Worm (Caenorhabditis elegans) whole organism, young adult: Measurements from ENCODE around the gene T08A11.1.

Experiments used
- B0019.2 ChIP-seq: fragments of 200-800 bp; sonication (Bioruptor generic); conservative IDR thresholded peaks from 2 replicates; pipeline ENCODE4 v1.3.6; 2022; ENCODE audit warnings: missing genetic modification reagents, missing genetic modification characterization, missing compliant biosample characterization
- B0261.1 ChIP-seq: sonication (generic microtip); optimal IDR thresholded peaks from 2 replicates; lab custom pipeline; 2016; ENCODE audit warnings: mild to moderate bottlenecking, missing genetic modification characterization, moderate library complexity, missing compliant biosample characterization
- D2030.7 ChIP-seq: fragments of 200-800 bp; sonication (Bioruptor generic); IDR thresholded peaks from 2 replicates; pipeline ENCODE4 v1.3.6; 2022; ENCODE audit warnings: missing genetic modification reagents, missing genetic modification characterization, missing compliant biosample characterization
- F22D6.2 ChIP-seq: sonication (generic microtip); optimal IDR thresholded peaks from 2 replicates; lab custom pipeline; 2016; ENCODE audit warnings: mild to moderate bottlenecking, missing genetic modification characterization, missing compliant biosample characterization
- F23B12.7 ChIP-seq: sonication (generic microtip); optimal IDR thresholded peaks from 2 replicates; lab custom pipeline; 2017; ENCODE audit warnings: missing genetic modification characterization, mild to moderate bottlenecking, missing compliant biosample characterization, antibody characterized with exemption, moderate library complexity; ENCODE audit not compliant: insufficient read depth
- F37B4.10 ChIP-seq: fragments of 200-800 bp; sonication (Bioruptor generic); IDR thresholded peaks from 2 replicates; pipeline ENCODE4 v1.3.6; 2022; ENCODE audit warnings: missing genetic modification characterization, missing compliant biosample characterization
- F49E8.2 ChIP-seq: sonication (generic microtip); optimal IDR thresholded peaks from 3 replicates; lab custom pipeline; 2017; ENCODE audit warnings: missing genetic modification characterization, mild to moderate bottlenecking, missing compliant biosample characterization, antibody characterized with exemption, moderate library complexity; ENCODE audit not compliant: insufficient read depth
- F52B5.7 ChIP-seq: sonication (generic microtip); optimal IDR thresholded peaks from 2 replicates; lab custom pipeline; 2016; ENCODE audit warnings: mild to moderate bottlenecking, missing genetic modification characterization, missing compliant biosample characterization
- F55B11.4 ChIP-seq: sonication (generic microtip); optimal IDR thresholded peaks from 2 replicates; lab custom pipeline; 2016; ENCODE audit warnings: missing compliant biosample characterization, missing genetic modification characterization, borderline replicate concordance; ENCODE audit not compliant: insufficient read depth
- F57A8.1 ChIP-seq: fragments of 200-800 bp; sonication (Bioruptor generic); optimal IDR thresholded peaks from 2 replicates; lab custom pipeline; 2018; ENCODE audit warnings: mild to moderate bottlenecking, missing genetic modification characterization, moderate library complexity, missing compliant biosample characterization
- F57C9.4 ChIP-seq: sonication (generic microtip); optimal IDR thresholded peaks from 2 replicates; lab custom pipeline; 2017; ENCODE audit warnings: mild to moderate bottlenecking, missing genetic modification characterization, missing compliant biosample characterization
- K11D2.4 ChIP-seq: fragments of 200-800 bp; sonication (Bioruptor generic); IDR thresholded peaks from 2 replicates; pipeline ENCODE4 v1.3.6; 2022; ENCODE audit warnings: missing genetic modification reagents, missing genetic modification characterization, missing compliant biosample characterization
- Y53G8AR.9 ChIP-seq: fragments of 200-800 bp; sonication (Bioruptor generic); conservative IDR thresholded peaks from 2 replicates; pipeline ENCODE4 v1.3.6; 2022; ENCODE audit warnings: missing genetic modification reagents, missing genetic modification characterization, missing compliant biosample characterization
- Y79H2A.3 ChIP-seq: fragments of 200-800 bp; sonication (Bioruptor generic); conservative IDR thresholded peaks from 2 replicates; pipeline ENCODE4 v1.3.6; 2022; ENCODE audit warnings: missing genetic modification reagents, missing genetic modification characterization, missing compliant biosample characterization
- aptf-3 ChIP-seq: fragments of 200-800 bp; sonication (Bioruptor generic); IDR thresholded peaks from 2 replicates; pipeline ENCODE4 v1.3.6; 2022; ENCODE audit warnings: missing genetic modification characterization, missing compliant biosample characterization
- athp-1 ChIP-seq: sonication (generic microtip); optimal IDR thresholded peaks from 2 replicates; lab custom pipeline; 2017; ENCODE audit warnings: mild to moderate bottlenecking, missing genetic modification characterization, missing compliant biosample characterization
- attf-3 ChIP-seq: fragments of 200-800 bp; sonication (Bioruptor generic); conservative IDR thresholded peaks from 2 replicates; pipeline ENCODE4 v1.3.6; 2022; ENCODE audit warnings: missing genetic modification reagents, missing genetic modification characterization, missing compliant biosample characterization
- attf-6 ChIP-seq: fragments of 200-800 bp; sonication (Bioruptor generic); IDR thresholded peaks from 2 replicates; pipeline ENCODE4 v1.3.6; 2022; ENCODE audit warnings: missing genetic modification reagents, missing genetic modification characterization, missing compliant biosample characterization
- cebp-1 ChIP-seq, 2 experiments: fragments of 200-800 bp in 1 of 2; sonication (Bioruptor generic) in 1 of 2; sonication (generic microtip) in 1 of 2; IDR thresholded peaks in 1 of 2; optimal IDR thresholded peaks in 1 of 2; 2 replicates each; pipeline versions ENCODE4 v1.3.6 to Lab custom; 2017 to 2022; ENCODE audit warnings: missing compliant biosample characterization in 2 of 2, missing genetic modification characterization in 2 of 2, mild to moderate bottlenecking in 1 of 2, missing genetic modification reagents in 1 of 2, moderate library complexity in 1 of 2
- ceh-27 ChIP-seq: fragments of 200-800 bp; sonication (Bioruptor generic); optimal IDR thresholded peaks from 2 replicates; lab custom pipeline; 2018; ENCODE audit warnings: mild to moderate bottlenecking, missing genetic modification characterization, moderate library complexity, missing compliant biosample characterization
- ceh-40 ChIP-seq: fragments of 200-800 bp; sonication (Bioruptor generic); IDR thresholded peaks from 2 replicates; pipeline ENCODE4 v1.3.6; 2022; ENCODE audit warnings: missing genetic modification characterization, missing compliant biosample characterization
- ceh-79 ChIP-seq: sonication (generic microtip); optimal IDR thresholded peaks from 2 replicates; lab custom pipeline; 2017; ENCODE audit warnings: mild to moderate bottlenecking, missing genetic modification characterization, missing compliant biosample characterization
- ceh-91 ChIP-seq: fragments of 200-800 bp; sonication (Bioruptor generic); IDR thresholded peaks from 2 replicates; pipeline ENCODE4 v1.3.6; 2022; ENCODE audit warnings: missing genetic modification reagents, missing genetic modification characterization, missing compliant biosample characterization
- dox-1 ChIP-seq: fragments of 200-800 bp; sonication (Bioruptor generic); IDR thresholded peaks from 2 replicates; pipeline ENCODE4 v1.3.6; 2022; ENCODE audit warnings: missing genetic modification reagents, missing genetic modification characterization, missing compliant biosample characterization
- egl-44 ChIP-seq: fragments of 200-800 bp; sonication (Bioruptor generic); IDR thresholded peaks from 2 replicates; pipeline ENCODE4 v1.3.6; 2022; ENCODE audit warnings: missing genetic modification reagents, missing genetic modification characterization, missing compliant biosample characterization
- ets-4 ChIP-seq: fragments of 200-800 bp; sonication (Bioruptor generic); optimal IDR thresholded peaks from 2 replicates; lab custom pipeline; 2018; ENCODE audit warnings: mild to moderate bottlenecking, missing genetic modification characterization, missing compliant biosample characterization
- hlh-12 ChIP-seq: sonication (generic microtip); optimal IDR thresholded peaks from 2 replicates; lab custom pipeline; 2016; ENCODE audit warnings: missing genetic modification characterization, missing compliant biosample characterization
- hlh-26 ChIP-seq: fragments of 200-800 bp; sonication (Bioruptor generic); conservative IDR thresholded peaks from 2 replicates; pipeline ENCODE4 v1.3.6; 2022; ENCODE audit warnings: missing genetic modification reagents, missing genetic modification characterization, missing compliant biosample characterization
- hmg-20 ChIP-seq: fragments of 200-800 bp; sonication (Bioruptor generic); IDR thresholded peaks from 2 replicates; pipeline ENCODE4 v1.3.6; 2022; ENCODE audit warnings: missing genetic modification reagents, missing genetic modification characterization, missing compliant biosample characterization
- lin-40 ChIP-seq: sonication (generic microtip); optimal IDR thresholded peaks from 2 replicates; lab custom pipeline; 2016; ENCODE audit warnings: missing genetic modification characterization, mild to moderate bottlenecking, missing compliant biosample characterization, missing genotype, missing genetic modification reagents
- lir-1 ChIP-seq: fragments of 200-800 bp; sonication (Bioruptor generic); conservative IDR thresholded peaks from 2 replicates; pipeline ENCODE4 v1.3.6; 2022; ENCODE audit warnings: missing genetic modification reagents, missing genetic modification characterization, missing compliant biosample characterization
- lsl-1 ChIP-seq: fragments of 200-800 bp; sonication (Bioruptor generic); optimal IDR thresholded peaks from 2 replicates; lab custom pipeline; 2018; ENCODE audit warnings: mild to moderate bottlenecking, missing genetic modification characterization, moderate library complexity, missing compliant biosample characterization
- madf-10 ChIP-seq: sonication (generic microtip); optimal IDR thresholded peaks from 2 replicates; lab custom pipeline; 2016; ENCODE audit warnings: mild to moderate bottlenecking, missing genetic modification characterization, missing compliant biosample characterization
- madf-6 ChIP-seq: fragments of 200-800 bp; sonication (Bioruptor generic); IDR thresholded peaks from 2 replicates; pipeline ENCODE4 v1.3.6; 2022; ENCODE audit warnings: missing genetic modification reagents, missing genetic modification characterization, missing compliant biosample characterization
- madf-8 ChIP-seq: fragments of 200-800 bp; sonication (Bioruptor generic); conservative IDR thresholded peaks from 2 replicates; pipeline ENCODE4 v1.3.6; 2022; ENCODE audit warnings: missing genetic modification reagents, missing genetic modification characterization, missing compliant biosample characterization
- nfya-2 ChIP-seq: fragments of 200-800 bp; sonication (Bioruptor generic); IDR thresholded peaks from 2 replicates; pipeline ENCODE4 v1.3.6; 2022; ENCODE audit warnings: missing genetic modification reagents, missing genetic modification characterization, missing compliant biosample characterization
- nfyb-1 ChIP-seq: fragments of 200-800 bp; sonication (Bioruptor generic); IDR thresholded peaks from 2 replicates; pipeline ENCODE4 v1.3.6; 2022; ENCODE audit warnings: missing genetic modification reagents, missing genetic modification characterization, missing compliant biosample characterization
- nhr-27 ChIP-seq: fragments of 200-800 bp; sonication (Bioruptor generic); optimal IDR thresholded peaks from 2 replicates; lab custom pipeline; 2018; ENCODE audit warnings: mild to moderate bottlenecking, missing genetic modification characterization, moderate library complexity, missing compliant biosample characterization
- nhr-80 ChIP-seq: sonication (generic microtip); optimal IDR thresholded peaks from 2 replicates; lab custom pipeline; 2016; ENCODE audit warnings: missing genetic modification characterization, missing compliant biosample characterization
- snpc-3.4 ChIP-seq: sonication (generic microtip); optimal IDR thresholded peaks from 2 replicates; lab custom pipeline; 2017; ENCODE audit warnings: missing genetic modification characterization, mild to moderate bottlenecking, missing compliant biosample characterization, antibody characterized with exemption, moderate library complexity, missing genotype, missing genetic modification reagents
- somi-1 ChIP-seq: fragments of 200-800 bp; sonication (Bioruptor generic); optimal IDR thresholded peaks from 2 replicates; lab custom pipeline; 2018; ENCODE audit warnings: mild to moderate bottlenecking, missing genetic modification characterization, missing compliant biosample characterization
- tbx-9 ChIP-seq: sonication (generic microtip); optimal IDR thresholded peaks from 2 replicates; lab custom pipeline; 2016; ENCODE audit warnings: borderline replicate concordance, missing genetic modification characterization, inconsistent platforms, missing compliant biosample characterization
- unc-130 ChIP-seq: sonication (generic microtip); optimal IDR thresholded peaks from 2 replicates; lab custom pipeline; 2016; ENCODE audit warnings: missing genetic modification reagents, missing genetic modification characterization, missing compliant biosample characterization
- unc-62 ChIP-seq: fragments of 150-350 bp; optimal IDR thresholded peaks from 2 replicates; lab custom pipeline; 2014; ENCODE audit warnings: missing biosample characterization, missing genetic modification reagents, missing genetic modification characterization
- xnd-1 ChIP-seq: sonication (generic microtip); optimal IDR thresholded peaks from 2 replicates; lab custom pipeline; 2016; ENCODE audit warnings: missing genotype, missing genetic modification reagents, missing genetic modification characterization, missing compliant biosample characterization
- zfh-2 ChIP-seq: fragments of 200-800 bp; sonication (Bioruptor generic); conservative IDR thresholded peaks from 2 replicates; pipeline ENCODE4 v1.3.6; 2022; ENCODE audit warnings: missing genetic modification reagents, missing genetic modification characterization, missing compliant biosample characterization
- ztf-26 ChIP-seq: sonication (generic microtip); optimal IDR thresholded peaks from 2 replicates; lab custom pipeline; 2017; ENCODE audit warnings: missing genetic modification characterization, missing compliant biosample characterization
- ztf-6 ChIP-seq: fragments of 200-800 bp; sonication (Bioruptor generic); IDR thresholded peaks from 2 replicates; pipeline ENCODE4 v1.3.6; 2022; ENCODE audit warnings: missing genetic modification reagents, missing genetic modification characterization, missing compliant biosample characterization

Gene T08A11.1

DNA sequence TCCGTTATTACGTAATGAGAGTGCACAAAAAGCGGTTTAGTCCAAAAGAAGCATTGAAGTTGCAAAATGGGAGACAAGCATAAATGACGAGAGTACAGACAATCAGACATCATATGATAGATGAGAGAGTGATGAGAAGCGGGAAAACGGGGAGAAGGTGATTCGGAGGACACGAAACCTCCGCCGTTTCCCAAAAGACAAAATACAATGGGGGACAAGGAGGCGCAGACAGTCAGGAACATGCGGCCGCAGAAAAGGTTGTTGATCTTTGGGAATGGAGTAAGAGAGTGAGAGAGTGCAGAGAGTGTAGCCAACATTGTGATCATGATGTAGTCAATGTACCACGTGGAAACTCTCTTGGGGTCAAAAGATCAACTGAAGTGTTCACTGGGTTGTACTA lies 25.3 kb downstream of the T08A11.1 start (continued):
- TF ChIP-seq D2030.7 (GFP tag; lab: Robert Waterston, UW) (no peak), Y79H2A.3 (no peak), ztf-26 (tag; lab: Kevin White, UChicago) (peak; percentile 87), ceh-40 (GFP tag; lab: Robert Waterston, UW) (no peak), lsl-1 (GFP tag; lab: Kevin White, UChicago) (no peak), ceh-27 (GFP tag; lab: Kevin White, UChicago) (peak; percentile 79), attf-3 (GFP tag; lab: Robert Waterston, UW) (no peak), nfya-2 (GFP tag; lab: Robert Waterston, UW) (no peak), attf-6 (GFP tag; lab: Robert Waterston, UW) (no peak), egl-44 (GFP tag; lab: Robert Waterston, UW) (peak; percentile 72; the same call in 1 of the 2 replicates), aptf-3 (no peak), unc-62 (GFP tag; lab: Kevin White, UChicago) (peak; percentile 50), ceh-91 (GFP tag; lab: Robert Waterston, UW) (no peak), F37B4.10 (GFP tag; lab: Robert Waterston, UW) (no peak), B0019.2 (GFP tag; lab: Robert Waterston, UW) (no peak), cebp-1 (GFP tag; IDR thresholded peaks at IDR 0.05; lab: Robert Waterston, UW) (peak; percentile 51; the same call in 1 of the 2 replicates), cebp-1 (tag; optimal IDR thresholded peaks at IDR 0.05; lab: Kevin White, UChicago) (peak; percentile 92), F49E8.2 (no peak), F22D6.2 (tag; lab: Kevin White, UChicago) (peak; percentile 72), F23B12.7 (tag; lab: Kevin White, UChicago) (peak; percentile 33), madf-10 (tag; lab: Kevin White, UChicago) (peak; percentile 79), lir-1 (GFP tag; lab: Robert Waterston, UW) (no peak; the same call in 1 of the 2 replicates), nhr-27 (tag; lab: Kevin White, UChicago) (no peak), nfyb-1 (GFP tag; lab: Robert Waterston, UW) (peak; percentile 86), F52B5.7 (tag; lab: Kevin White, UChicago) (no peak), ceh-79 (tag; lab: Kevin White, UChicago) (no peak), K11D2.4 (GFP tag; lab: Robert Waterston, UW) (peak; percentile 85), B0261.1 (tag; lab: Kevin White, UChicago) (no peak), xnd-1 (no peak), ztf-6 (GFP tag; lab: Robert Waterston, UW) (no peak), unc-130 (GFP tag; lab: Kevin White, UChicago) (no peak), athp-1 (tag; lab: Kevin White, UChicago) (no peak), madf-8 (no peak), ets-4 (GFP tag; lab: Kevin White, UChicago) (no peak), hmg-20 (GFP tag; lab: Robert Waterston, UW) (no peak), dox-1 (GFP tag; lab: Robert Waterston, UW) (no peak; the same call in 1 of the 2 replicates), F57C9.4 (tag; lab: Kevin White, UChicago) (no peak), madf-6 (GFP tag; lab: Robert Waterston, UW) (peak; percentile 42; the same call in 1 of the 2 replicates), Y53G8AR.9 (GFP tag; lab: Robert Waterston, UW) (no peak), zfh-2 (GFP tag; lab: Robert Waterston, UW) (no peak), lin-40 (peak; percentile 93), tbx-9 (tag; lab: Kevin White, UChicago) (no peak), hlh-26 (GFP tag; lab: Robert Waterston, UW) (no peak), hlh-12 (tag; lab: Kevin White, UChicago) (no peak), snpc-3.4 (tag; lab: Kevin White, UChicago) (no peak), somi-1 (GFP tag; lab: Kevin White, UChicago) (peak; percentile 93), nhr-80 (peak; percentile 93), F55B11.4 (tag; lab: Kevin White, UChicago) (no peak), F57A8.1 (no peak)
